Worm (Caenorhabditis elegans) whole organism, L3 larva: Measurements from ENCODE around the gene hda-4.

ENCODE experiments used
- R02D3.7 ChIP-seq: fragments of 150-350 bp; optimal IDR thresholded peaks from 2 replicates; lab custom pipeline; 2014; ENCODE audit warnings: missing biosample characterization, missing genetic modification characterization
- ZK546.5 ChIP-seq: sonication (generic microtip); optimal IDR thresholded peaks from 2 replicates; lab custom pipeline; 2017; ENCODE audit warnings: missing biosample characterization, missing genetic modification characterization
- aly-2 ChIP-seq: fragments of 150-350 bp; optimal IDR thresholded peaks from 2 replicates; lab custom pipeline; 2014; ENCODE audit warnings: missing biosample characterization, missing genetic modification characterization
- ama-1 ChIP-seq: fragments of 150-350 bp; optimal IDR thresholded peaks from 2 replicates; lab custom pipeline; 2018
- ceh-16 ChIP-seq: sonication (generic microtip); optimal IDR thresholded peaks from 2 replicates; lab custom pipeline; 2017; ENCODE audit warnings: missing biosample characterization, missing genetic modification characterization
- daf-12 ChIP-seq: fragments of 150-350 bp; optimal IDR thresholded peaks from 2 replicates; lab custom pipeline; 2014; ENCODE audit warnings: missing biosample characterization, missing genetic modification reagents, missing genetic modification characterization
- egl-5 ChIP-seq: fragments of 150-350 bp; optimal IDR thresholded peaks from 2 replicates; lab custom pipeline; 2017; ENCODE audit warnings: missing biosample characterization, missing genetic modification reagents, missing genetic modification characterization, inconsistent platforms
- elt-1 ChIP-seq: fragments of 150-350 bp; optimal IDR thresholded peaks from 2 replicates; lab custom pipeline; 2014; ENCODE audit warnings: missing biosample characterization, missing genetic modification characterization
- elt-2 ChIP-seq: sonication (generic microtip); optimal IDR thresholded peaks from 2 replicates; lab custom pipeline; 2016; ENCODE audit warnings: missing genetic modification reagents, mild to moderate bottlenecking, missing genetic modification characterization, missing compliant biosample characterization
- elt-3 ChIP-seq, 3 experiments: fragments of 150-350 bp in 1 of 3; sonication (generic microtip) in 2 of 3; optimal IDR thresholded peaks; 2 replicates in 2 of 3; 4 replicates in 1 of 3; lab custom pipeline; 2014 to 2017; ENCODE audit warnings: missing biosample characterization in 3 of 3, missing genetic modification characterization in 3 of 3
- eor-1 ChIP-seq, 2 experiments: fragments of 150-350 bp; optimal IDR thresholded peaks; 2 replicates each; lab custom pipeline; 2014 to 2018; ENCODE audit warnings: missing biosample characterization in 2 of 2, missing genetic modification characterization in 2 of 2
- fkh-2 ChIP-seq: fragments of 150-350 bp; optimal IDR thresholded peaks from 2 replicates; lab custom pipeline; 2014; ENCODE audit warnings: missing biosample characterization, missing genetic modification reagents, missing genetic modification characterization
- fos-1 ChIP-seq: fragments of 150-350 bp; optimal IDR thresholded peaks from 2 replicates; lab custom pipeline; 2014; ENCODE audit warnings: missing biosample characterization, missing genetic modification characterization
- hmg-11 ChIP-seq: sonication (generic microtip); optimal IDR thresholded peaks from 2 replicates; lab custom pipeline; 2016; ENCODE audit warnings: missing genetic modification characterization, missing compliant biosample characterization
- jun-1 ChIP-seq: fragments of 150-350 bp; optimal IDR thresholded peaks from 2 replicates; lab custom pipeline; 2014; ENCODE audit warnings: missing biosample characterization, missing genetic modification reagents, missing genetic modification characterization
- lin-15B ChIP-seq: fragments of 150-350 bp; optimal IDR thresholded peaks from 2 replicates; lab custom pipeline; 2014; ENCODE audit warnings: missing biosample characterization, missing genetic modification characterization
- lin-39 ChIP-seq: fragments of 150-350 bp; optimal IDR thresholded peaks from 2 replicates; lab custom pipeline; 2018; ENCODE audit warnings: missing biosample characterization, missing genetic modification reagents, missing genetic modification characterization
- mdl-1 ChIP-seq: fragments of 150-350 bp; optimal IDR thresholded peaks from 2 replicates; lab custom pipeline; 2014; ENCODE audit warnings: missing biosample characterization, missing genetic modification characterization
- mml-1 ChIP-seq: fragments of 150-350 bp; sonication (generic microtip); optimal IDR thresholded peaks from 3 replicates; lab custom pipeline; 2014; ENCODE audit warnings: missing biosample characterization, missing genetic modification characterization
- nfya-1 ChIP-seq: sonication (generic microtip); optimal IDR thresholded peaks from 2 replicates; lab custom pipeline; 2017; ENCODE audit warnings: missing genetic modification characterization, mild to moderate bottlenecking, missing compliant biosample characterization, antibody characterized with exemption, moderate library complexity; ENCODE audit not compliant: insufficient read depth
- nhr-11 ChIP-seq: fragments of 150-350 bp; optimal IDR thresholded peaks from 2 replicates; lab custom pipeline; 2014; ENCODE audit warnings: missing biosample characterization, missing genetic modification characterization
- nhr-23 ChIP-seq: fragments of 150-350 bp; optimal IDR thresholded peaks from 2 replicates; lab custom pipeline; 2014; ENCODE audit warnings: missing biosample characterization, missing genetic modification reagents, missing genetic modification characterization
- nhr-237 ChIP-seq: fragments of 150-350 bp; optimal IDR thresholded peaks from 2 replicates; lab custom pipeline; 2014; ENCODE audit warnings: missing biosample characterization, missing genetic modification characterization
- nhr-25 ChIP-seq: sonication (generic microtip); optimal IDR thresholded peaks from 2 replicates; lab custom pipeline; 2017; ENCODE audit warnings: missing biosample characterization, missing genetic modification characterization
- nhr-28 ChIP-seq: fragments of 150-350 bp; optimal IDR thresholded peaks from 2 replicates; lab custom pipeline; 2014; ENCODE audit warnings: missing biosample characterization, missing genetic modification characterization
- nhr-43 ChIP-seq: sonication (generic microtip); optimal IDR thresholded peaks from 2 replicates; lab custom pipeline; 2016; ENCODE audit warnings: mild to moderate bottlenecking, missing genetic modification characterization, missing compliant biosample characterization; ENCODE audit not compliant: poor library complexity, severe bottlenecking
- nhr-67 ChIP-seq: fragments of 150-350 bp; optimal IDR thresholded peaks from 2 replicates; lab custom pipeline; 2014; ENCODE audit warnings: missing biosample characterization, missing genetic modification characterization
- nhr-76 ChIP-seq: fragments of 150-350 bp; sonication (generic microtip); optimal IDR thresholded peaks from 5 replicates; lab custom pipeline; 2014; ENCODE audit warnings: missing biosample characterization, missing genetic modification characterization
- nhr-77 ChIP-seq: fragments of 150-350 bp; optimal IDR thresholded peaks from 2 replicates; lab custom pipeline; 2014; ENCODE audit warnings: missing biosample characterization, missing genetic modification characterization
- pha-4 ChIP-seq: fragments of 150-350 bp; optimal IDR thresholded peaks from 2 replicates; lab custom pipeline; 2014; ENCODE audit warnings: missing biosample characterization, missing genetic modification reagents, missing genetic modification characterization
- sea-2 ChIP-seq: fragments of 150-350 bp; sonication (generic microtip); optimal IDR thresholded peaks from 4 replicates; lab custom pipeline; 2014; ENCODE audit warnings: missing biosample characterization, missing genetic modification reagents, missing genetic modification characterization
- skn-1 ChIP-seq: fragments of 150-350 bp; optimal IDR thresholded peaks from 2 replicates; lab custom pipeline; 2014; ENCODE audit warnings: missing biosample characterization, missing genetic modification characterization
- snpc-4 ChIP-seq: fragments of 150-350 bp; optimal IDR thresholded peaks from 2 replicates; lab custom pipeline; 2014; ENCODE audit warnings: missing biosample characterization, missing genetic modification characterization
- tbx-2 ChIP-seq: sonication (generic microtip); optimal IDR thresholded peaks from 2 replicates; lab custom pipeline; 2016; ENCODE audit warnings: mild to moderate bottlenecking, missing genetic modification characterization, missing compliant biosample characterization
- unc-39 ChIP-seq: sonication (generic microtip); optimal IDR thresholded peaks from 4 replicates; lab custom pipeline; 2017; ENCODE audit warnings: missing biosample characterization, missing genetic modification characterization
- unc-62 ChIP-seq: fragments of 150-350 bp; sonication (generic microtip); optimal IDR thresholded peaks from 4 replicates; lab custom pipeline; 2014; ENCODE audit warnings: missing biosample characterization, missing genetic modification reagents, missing genetic modification characterization
- zag-1 ChIP-seq: fragments of 150-350 bp; optimal IDR thresholded peaks from 2 replicates; lab custom pipeline; 2014; ENCODE audit warnings: missing biosample characterization, missing genetic modification characterization
- ztf-11 ChIP-seq: fragments of 150-350 bp; optimal IDR thresholded peaks from 2 replicates; lab custom pipeline; 2014; ENCODE audit warnings: missing biosample characterization, missing genetic modification characterization

Gene hda-4

ce11 chrX:16782797-16783259 lies 53.5 kb downstream of the hda-4 start, which contains the start of gene T01C8.3:
TSS of gene T01C8.3 (minus strand) at chrX:16783209.
- no peak for TF ChIP-seq nhr-28 (tag; lab: Kevin White, UChicago)
- no peak for TF ChIP-seq daf-12
- TF ChIP-seq fos-1 (tag; lab: Kevin White, UChicago): no peak
- no peak for TF ChIP-seq eor-1 (tag; optimal IDR thresholded peaks at IDR 0.05; lab: Kevin White, UChicago)
- no peak for TF ChIP-seq fkh-2
- TF ChIP-seq mdl-1: no peak
- no peak for TF ChIP-seq elt-1 (tag; lab: Kevin White, UChicago)
- no peak for TF ChIP-seq nhr-237 (tag; lab: Kevin White, UChicago)
- TF ChIP-seq nhr-77: no peak
- no peak for TF ChIP-seq nhr-76 (tag; lab: Kevin White, UChicago)
- no peak for TF ChIP-seq sea-2
- TF ChIP-seq R02D3.7 (tag; lab: Kevin White, UChicago): no peak
- no peak for TF ChIP-seq tbx-2
- no peak for TF ChIP-seq ceh-16

- no peak for TF ChIP-seq sea-2
- peak; percentile 22 for TF ChIP-seq nhr-23 (tag; lab: Kevin White, UChicago)
- peak; percentile 13 for TF ChIP-seq nhr-25
These were observed 54.7 kb downstream of the hda-4 start for ce11 chrX:16784038-16784437.

- TF ChIP-seq nhr-23 (tag; lab: Kevin White, UChicago): peak; percentile 64
- peak; percentile 91 for TF ChIP-seq nhr-25
- peak; percentile 21 for TF ChIP-seq nhr-43 (tag; lab: Kevin White, UChicago)
- no peak for TF ChIP-seq unc-39 (tag; lab: Kevin White, UChicago)
- no peak for TF ChIP-seq zag-1 (tag; lab: Kevin White, UChicago)
- TF ChIP-seq elt-3 (tag; optimal IDR thresholded peaks at IDR 0.05; lab: Kevin White, UChicago): no peak
These were observed 56.7 kb downstream of the hda-4 start, which contains the start of gene T01C8.2 for ce11 chrX:16786021-16786488. TSS of gene T01C8.2 (plus strand) at chrX:16786438.

- TF ChIP-seq nhr-237 (tag; lab: Kevin White, UChicago): no peak
- no peak for TF ChIP-seq lin-15B (tag; lab: Kevin White, UChicago)
- no peak for TF ChIP-seq zag-1 (tag; lab: Kevin White, UChicago)
- TF ChIP-seq eor-1 (tag; optimal IDR thresholded peaks at IDR 0.05; lab: Kevin White, UChicago): no peak
- no peak for TF ChIP-seq egl-5
- no peak for TF ChIP-seq R02D3.7 (tag; lab: Kevin White, UChicago)
- no peak for TF ChIP-seq aly-2 (tag; lab: Kevin White, UChicago)
- no peak for TF ChIP-seq fos-1 (tag; lab: Kevin White, UChicago)
- TF ChIP-seq ztf-11 (tag; lab: Kevin White, UChicago): no peak
- TF ChIP-seq mml-1 (tag; lab: Kevin White, UChicago): no peak
These were observed 57.8 kb downstream of the hda-4 start for ce11 chrX:16787152-16787551.

- TF ChIP-seq nhr-76 (tag; lab: Kevin White, UChicago) (no peak), fos-1 (tag; lab: Kevin White, UChicago) (no peak), sea-2 (no peak), hmg-11 (tag; lab: Kevin White, UChicago) (no peak), pha-4 (tag; lab: Kevin White, UChicago) (no peak), elt-3 (tag; optimal IDR thresholded peaks at IDR 0.05; lab: Kevin White, UChicago) (no peak), nhr-11 (tag; lab: Kevin White, UChicago) (no peak), aly-2 (tag; lab: Kevin White, UChicago) (no peak), daf-12 (no peak), ama-1 (lab: Kevin White, UChicago) (no peak), lin-15B (tag; lab: Kevin White, UChicago) (no peak), ceh-16 (no peak), elt-2 (tag; lab: Kevin White, UChicago) (no peak), skn-1 (no peak), unc-39 (tag; lab: Kevin White, UChicago) (no peak), R02D3.7 (tag; lab: Kevin White, UChicago) (no peak)
These were observed 63.4 kb downstream of the hda-4 start, which contains the start of gene got-1.2 for ce11 chrX:16792700-16793176. TSS of gene got-1.2 (minus strand) at chrX:16793126.

- peak; percentile 49 for TF ChIP-seq nfya-1 (tag; lab: Kevin White, UChicago)
- no peak for TF ChIP-seq zag-1 (tag; lab: Kevin White, UChicago)
- TF ChIP-seq R02D3.7 (tag; lab: Kevin White, UChicago): no peak
- peak; percentile 57 for TF ChIP-seq pha-4 (tag; lab: Kevin White, UChicago)
- peak; percentile 16 for TF ChIP-seq ama-1 (lab: Kevin White, UChicago)
- TF ChIP-seq jun-1: no peak
- no peak for TF ChIP-seq elt-3 (tag; optimal IDR thresholded peaks at IDR 0.05; lab: Kevin White, UChicago)
- TF ChIP-seq unc-62 (GFP tag; lab: Kevin White, UChicago): no peak
- peak; percentile 18 for TF ChIP-seq elt-2 (tag; lab: Kevin White, UChicago)
- TF ChIP-seq ZK546.5 (tag; lab: Kevin White, UChicago): no peak
- no peak for TF ChIP-seq mml-1 (tag; lab: Kevin White, UChicago)
- peak; percentile 65 for TF ChIP-seq nhr-43 (tag; lab: Kevin White, UChicago)
- peak; percentile 21 for TF ChIP-seq hmg-11 (tag; lab: Kevin White, UChicago)
- peak; percentile 56 for TF ChIP-seq lin-39 (tag; lab: Kevin White, UChicago)
- TF ChIP-seq daf-12: no peak
- TF ChIP-seq nhr-67 (tag; lab: Kevin White, UChicago): no peak
- TF ChIP-seq snpc-4 (tag; lab: Kevin White, UChicago): no peak
These were observed 64.1 kb downstream of the hda-4 start for ce11 chrX:16793470-16793869.
